Fruit fly (Drosophila melanogaster) whole organism, prepupa: Measurements from ENCODE around the gene Ddc.
A peak's percentile ranks its signal among the peaks of the same experiment; 100 is the strongest.

ENCODE experiments used
- Blimp-1 ChIP-seq: fragments of 200-800 bp; sonication (Bioruptor generic); optimal IDR thresholded peaks from 3 replicates; lab custom pipeline; 2017; ENCODE audit warnings: missing biosample characterization, missing genetic modification characterization, mild to moderate bottlenecking, moderate library complexity, missing genetic modification reagents
- CG10631 ChIP-seq: fragments of 200-800 bp; sonication (Bioruptor generic); optimal IDR thresholded peaks from 2 replicates; lab custom pipeline; 2016; ENCODE audit warnings: missing biosample characterization, missing genetic modification characterization
- CG11294 ChIP-seq: fragments of 200-800 bp; sonication (Bioruptor generic); IDR thresholded peaks from 2 replicates; pipeline ENCODE4 v1.3.6; 2022; ENCODE audit warnings: missing biosample characterization, missing genetic modification characterization
- CG11762 ChIP-seq: fragments of 200-800 bp; sonication (Bioruptor generic); optimal IDR thresholded peaks from 3 replicates; lab custom pipeline; 2016; ENCODE audit warnings: missing biosample characterization, missing genetic modification characterization; ENCODE audit not compliant: insufficient read depth
- CG15336 ChIP-seq: fragments of 200-800 bp; sonication (Bioruptor generic); IDR thresholded peaks from 2 replicates; pipeline ENCODE4 v1.3.6; 2022; ENCODE audit warnings: missing biosample characterization, missing genetic modification characterization
- CG1621 ChIP-seq: fragments of 200-800 bp; sonication (Bioruptor generic); optimal IDR thresholded peaks from 3 replicates; lab custom pipeline; 2018; ENCODE audit warnings: missing biosample characterization, mild to moderate bottlenecking, missing genetic modification characterization
- CG16779 ChIP-seq: fragments of 200-800 bp; sonication (Bioruptor generic); optimal IDR thresholded peaks from 3 replicates; lab custom pipeline; 2017; ENCODE audit warnings: missing biosample characterization, mild to moderate bottlenecking, missing genetic modification characterization
- CG31627 ChIP-seq: fragments of 200-800 bp; sonication (Bioruptor generic); optimal IDR thresholded peaks from 3 replicates; lab custom pipeline; 2016; ENCODE audit warnings: missing biosample characterization, missing genetic modification characterization
- CG32006 ChIP-seq: fragments of 200-800 bp; sonication (Bioruptor generic); optimal IDR thresholded peaks from 3 replicates; lab custom pipeline; 2017; ENCODE audit warnings: missing biosample characterization, mild to moderate bottlenecking, missing genetic modification characterization
- CG4318 ChIP-seq: fragments of 200-800 bp; sonication (Bioruptor generic); optimal IDR thresholded peaks from 3 replicates; lab custom pipeline; 2017; ENCODE audit warnings: missing biosample characterization, mild to moderate bottlenecking, missing genetic modification characterization
- CG6163 ChIP-seq: fragments of 200-800 bp; sonication (Bioruptor generic); IDR thresholded peaks from 3 replicates; pipeline ENCODE4 v1.3.6; 2022; ENCODE audit warnings: missing biosample characterization, missing genetic modification characterization
- CG6276 ChIP-seq: fragments of 200-800 bp; sonication (Bioruptor generic); optimal IDR thresholded peaks from 2 replicates; lab custom pipeline; 2017; ENCODE audit warnings: missing biosample characterization, mild to moderate bottlenecking, missing genetic modification characterization
- CG6808 ChIP-seq: fragments of 200-800 bp; sonication (Bioruptor generic); optimal IDR thresholded peaks from 3 replicates; lab custom pipeline; 2017; ENCODE audit warnings: missing biosample characterization, missing genetic modification characterization, mild to moderate bottlenecking, moderate library complexity, missing genetic modification reagents
- CG6854 ChIP-seq: fragments of 200-800 bp; sonication (Bioruptor generic); optimal IDR thresholded peaks from 2 replicates; lab custom pipeline; 2017; ENCODE audit warnings: missing biosample characterization, mild to moderate bottlenecking, missing genetic modification characterization
- CG7368 ChIP-seq: fragments of 200-800 bp; sonication (Bioruptor generic); optimal IDR thresholded peaks from 3 replicates; lab custom pipeline; 2016; ENCODE audit warnings: missing biosample characterization, missing genetic modification characterization
- CG8119 ChIP-seq: fragments of 200-800 bp; sonication (Bioruptor generic); IDR thresholded peaks from 3 replicates; pipeline ENCODE4 v1.3.6; 2022; ENCODE audit warnings: missing biosample characterization, missing genetic modification characterization
- CG8319 ChIP-seq: fragments of 200-800 bp; sonication (Bioruptor generic); optimal IDR thresholded peaks from 3 replicates; lab custom pipeline; 2016; ENCODE audit warnings: missing biosample characterization, missing genetic modification characterization
- CG8632 ChIP-seq: fragments of 200-800 bp; sonication (Bioruptor generic); optimal IDR thresholded peaks from 3 replicates; lab custom pipeline; 2016; ENCODE audit warnings: missing biosample characterization, missing genetic modification characterization
- Eip75B ChIP-seq: fragments of 200-800 bp; sonication (Bioruptor generic); optimal IDR thresholded peaks from 3 replicates; lab custom pipeline; 2016; ENCODE audit warnings: missing biosample characterization, missing genetic modification characterization
- Eip78C ChIP-seq: fragments of 200-800 bp; sonication (Bioruptor generic); peaks from one replicate; lab custom pipeline; 2016; ENCODE audit warnings: missing biosample characterization, missing genetic modification characterization
- Eip93F ChIP-seq: fragments of 200-800 bp; sonication (Bioruptor generic); optimal IDR thresholded peaks from 2 replicates; lab custom pipeline; 2016; ENCODE audit warnings: missing biosample characterization, mild to moderate bottlenecking, missing genetic modification characterization
- Ets21C ChIP-seq: fragments of 200-800 bp; sonication (Bioruptor generic); optimal IDR thresholded peaks from 3 replicates; lab custom pipeline; 2016; ENCODE audit warnings: missing biosample characterization, missing genetic modification characterization
- Ets96B ChIP-seq: fragments of 200-800 bp; optimal IDR thresholded peaks from 2 replicates; lab custom pipeline; 2019; ENCODE audit warnings: missing biosample characterization, mild to moderate bottlenecking, missing genetic modification characterization, moderate library complexity
- Gug ChIP-seq: fragments of 200-800 bp; sonication (Bioruptor generic); IDR thresholded peaks from 2 replicates; pipeline ENCODE4 v1.3.6; 2022; ENCODE audit warnings: missing biosample characterization, missing genetic modification characterization
- Hr38 ChIP-seq: sonication (Bioruptor generic); optimal IDR thresholded peaks from 2 replicates; lab custom pipeline; 2016; ENCODE audit warnings: missing biosample characterization, missing genetic modification characterization
- Hr39 ChIP-seq: fragments of 200-800 bp; sonication (Bioruptor generic); optimal IDR thresholded peaks from 2 replicates; lab custom pipeline; 2016; ENCODE audit warnings: missing biosample characterization, missing genetic modification characterization
- Met ChIP-seq: fragments of 200-800 bp; sonication (Bioruptor generic); optimal IDR thresholded peaks from 3 replicates; lab custom pipeline; 2016; ENCODE audit warnings: missing biosample characterization, missing genetic modification characterization
- OdsH ChIP-seq: fragments of 200-800 bp; sonication (Bioruptor generic); optimal IDR thresholded peaks from 3 replicates; lab custom pipeline; 2016; ENCODE audit warnings: missing biosample characterization, missing genetic modification characterization
- Smox ChIP-seq: fragments of 200-800 bp; sonication (Bioruptor generic); optimal IDR thresholded peaks from 3 replicates; lab custom pipeline; 2016; ENCODE audit warnings: missing biosample characterization, missing genetic modification characterization
- Sox102F ChIP-seq: fragments of 200-800 bp; sonication (Bioruptor generic); optimal IDR thresholded peaks from 2 replicates; lab custom pipeline; 2016; ENCODE audit warnings: missing biosample characterization, mild to moderate bottlenecking, missing genetic modification characterization
- Sox14 ChIP-seq: fragments of 200-800 bp; sonication (Bioruptor generic); optimal IDR thresholded peaks from 3 replicates; lab custom pipeline; 2016; ENCODE audit warnings: missing biosample characterization, missing genetic modification characterization
- achi ChIP-seq: fragments of 200-800 bp; sonication (Bioruptor generic); optimal IDR thresholded peaks from 3 replicates; lab custom pipeline; 2016; ENCODE audit warnings: missing biosample characterization, missing genetic modification characterization
- dac ChIP-seq: fragments of 200-800 bp; sonication (Bioruptor generic); optimal IDR thresholded peaks from 2 replicates; lab custom pipeline; 2017; ENCODE audit warnings: missing biosample characterization, mild to moderate bottlenecking, missing genetic modification characterization
- dsx ChIP-seq: fragments of 200-800 bp; optimal IDR thresholded peaks from 3 replicates; lab custom pipeline; 2019; ENCODE audit warnings: missing biosample characterization, mild to moderate bottlenecking, missing genetic modification characterization, moderate library complexity; ENCODE audit not compliant: poor library complexity, severe bottlenecking
- eg ChIP-seq: fragments of 200-800 bp; sonication (Bioruptor generic); IDR thresholded peaks from 3 replicates; pipeline ENCODE4 v1.3.6; 2022; ENCODE audit warnings: missing biosample characterization, missing genetic modification characterization
- esn ChIP-seq: fragments of 200-800 bp; sonication (Bioruptor generic); optimal IDR thresholded peaks from 2 replicates; lab custom pipeline; 2016; ENCODE audit warnings: missing biosample characterization, mild to moderate bottlenecking, missing genetic modification characterization, moderate library complexity
- fd59A ChIP-seq: fragments of 200-800 bp; sonication (Bioruptor generic); optimal IDR thresholded peaks from 2 replicates; lab custom pipeline; 2017; ENCODE audit warnings: missing biosample characterization, mild to moderate bottlenecking, missing genetic modification characterization, missing genetic modification reagents
- fd85E ChIP-seq: fragments of 200-800 bp; sonication (Bioruptor generic); optimal IDR thresholded peaks from 3 replicates; lab custom pipeline; 2016; ENCODE audit warnings: missing biosample characterization, missing genetic modification characterization
- fkh ChIP-seq: fragments of 200-800 bp; sonication (Bioruptor generic); optimal IDR thresholded peaks from 3 replicates; lab custom pipeline; 2017; ENCODE audit warnings: missing biosample characterization, mild to moderate bottlenecking, missing genetic modification characterization, moderate library complexity
- lz ChIP-seq: fragments of 200-800 bp; sonication (Bioruptor generic); optimal IDR thresholded peaks from 3 replicates; lab custom pipeline; 2016; ENCODE audit warnings: missing biosample characterization, missing genetic modification characterization
- net ChIP-seq: fragments of 200-800 bp; sonication (Bioruptor generic); optimal IDR thresholded peaks from 3 replicates; lab custom pipeline; 2016; ENCODE audit warnings: missing biosample characterization, missing genetic modification characterization
- pdm3 ChIP-seq: fragments of 200-800 bp; sonication (Bioruptor generic); optimal IDR thresholded peaks from 3 replicates; lab custom pipeline; 2016; ENCODE audit warnings: missing biosample characterization, missing genetic modification characterization
- spab ChIP-seq: fragments of 200-800 bp; sonication (Bioruptor generic); optimal IDR thresholded peaks from 2 replicates; lab custom pipeline; 2017; ENCODE audit warnings: missing biosample characterization, mild to moderate bottlenecking, missing genetic modification characterization, missing genetic modification reagents
- ss ChIP-seq, 2 experiments: fragments of 200-800 bp; sonication (Bioruptor generic); optimal IDR thresholded peaks; 2 replicates in 1 of 2; 3 replicates in 1 of 2; lab custom pipeline; 2017 to 2018; ENCODE audit warnings: mild to moderate bottlenecking in 2 of 2, missing biosample characterization in 2 of 2, missing genetic modification characterization in 2 of 2, moderate library complexity in 1 of 2
- svp ChIP-seq: fragments of 200-800 bp; sonication (Bioruptor generic); peaks from one replicate; lab custom pipeline; 2016; ENCODE audit warnings: missing biosample characterization, missing genetic modification characterization
- topi ChIP-seq: fragments of 200-800 bp; sonication (Bioruptor generic); optimal IDR thresholded peaks from 3 replicates; lab custom pipeline; 2016; ENCODE audit warnings: missing biosample characterization, missing genetic modification characterization

The Ddc gene

DNA sequence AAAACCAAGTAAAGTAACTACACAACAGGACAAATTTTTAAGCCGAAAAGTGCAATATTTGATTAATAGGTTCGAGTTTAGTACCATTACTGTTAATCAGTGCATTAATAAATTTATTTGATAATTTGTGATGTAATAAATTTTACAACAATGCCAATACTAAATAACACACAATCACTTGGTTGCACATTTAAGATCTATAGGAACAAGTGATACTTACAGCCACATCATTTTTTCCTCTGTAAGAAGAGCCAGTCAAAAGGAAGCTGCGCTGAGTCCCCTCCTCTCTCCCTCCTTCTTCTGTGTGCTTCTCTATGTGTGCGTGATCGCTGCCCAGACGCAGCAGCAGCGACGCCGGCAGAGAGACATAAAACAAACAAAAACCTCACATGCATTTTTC is 16.6 kb upstream of the Ddc start (continued):
- peak; percentile 87 for TF ChIP-seq CG6163
- peak; percentile 88 for TF ChIP-seq Eip75B
- peak; percentile 91 for TF ChIP-seq pdm3 (GFP tag; lab: Kevin White, UChicago)
- peak; percentile 95 for TF ChIP-seq CG6808 (GFP tag; lab: Kevin White, UChicago)
- TF ChIP-seq Sox14 (GFP tag; lab: Kevin White, UChicago), result peak; percentile 95
- no peak for TF ChIP-seq fkh
- TF ChIP-seq CG7368 (GFP tag; lab: Kevin White, UChicago), result peak; percentile 90
- peak; percentile 80 for TF ChIP-seq CG32006 (GFP tag; lab: Kevin White, UChicago)
- peak; percentile 56 for TF ChIP-seq fd85E (GFP tag; lab: Kevin White, UChicago)
- peak; percentile 95 for TF ChIP-seq CG10631
- TF ChIP-seq topi (GFP tag; lab: Kevin White, UChicago), result peak; percentile 94
- TF ChIP-seq CG4318 (GFP tag; lab: Kevin White, UChicago), result peak; percentile 64
- peak; percentile 87 for TF ChIP-seq net
- TF ChIP-seq Eip78C (GFP tag; lab: Kevin White, UChicago), result peak; percentile 99
- peak; percentile 51 for TF ChIP-seq dac (GFP tag; lab: Kevin White, UChicago)
- TF ChIP-seq CG6854, result peak; percentile 84
- TF ChIP-seq Ets96B (tag; lab: Kevin White, UChicago), result peak; percentile 97
- TF ChIP-seq CG31627 (GFP tag; lab: Kevin White, UChicago), result peak; percentile 93
- TF ChIP-seq OdsH (GFP tag; lab: Kevin White, UChicago), result peak; percentile 95
- TF ChIP-seq spab (GFP tag; lab: Kevin White, UChicago), result peak; percentile 96
- TF ChIP-seq lz (GFP tag; lab: Kevin White, UChicago), result peak; percentile 94
- TF ChIP-seq CG11294 (GFP tag; lab: Robert Waterston, UW), result no peak
- peak; percentile 47 for TF ChIP-seq CG6276 (GFP tag; lab: Kevin White, UChicago)
- peak; percentile 97 for TF ChIP-seq svp (GFP tag; lab: Kevin White, UChicago)
- TF ChIP-seq fd59A (GFP tag; lab: Kevin White, UChicago), result peak; percentile 96
- TF ChIP-seq Sox102F (GFP tag; lab: Kevin White, UChicago), result peak; percentile 91
- TF ChIP-seq Smox (GFP tag; lab: Kevin White, UChicago), result peak; percentile 93

- TF ChIP-seq CG7368 (GFP tag; lab: Kevin White, UChicago) (peak; percentile 61), Met (GFP tag; lab: Kevin White, UChicago) (peak; percentile 91), CG6854 (no peak), eg (no peak), CG8119 (GFP tag; lab: Robert Waterston, UW) (peak; percentile 58; the same call in 2 of the 3 replicates), Gug (GFP tag; lab: Robert Waterston, UW) (no peak), esn (GFP tag; lab: Kevin White, UChicago) (peak; percentile 91), CG6276 (GFP tag; lab: Kevin White, UChicago) (no peak), CG8319 (GFP tag; lab: Kevin White, UChicago) (peak; percentile 55), CG10631 (peak; percentile 85), CG15336 (GFP tag; lab: Robert Waterston, UW) (no peak), spab (GFP tag; lab: Kevin White, UChicago) (peak; percentile 74), Hr39 (GFP tag; lab: Kevin White, UChicago) (peak; percentile 83), ss (GFP tag; optimal IDR thresholded peaks at IDR 0.05; lab: Kevin White, UChicago) (peak; percentile 32 to 57), fd59A (GFP tag; lab: Kevin White, UChicago) (peak; percentile 74), CG11294 (GFP tag; lab: Robert Waterston, UW) (no peak), CG31627 (GFP tag; lab: Kevin White, UChicago) (peak; percentile 88), Blimp-1 (no peak), dsx (GFP tag; lab: Kevin White, UChicago) (peak; percentile 76), CG11762 (peak; percentile 75), net (peak; percentile 64), CG8632 (GFP tag; lab: Kevin White, UChicago) (peak; percentile 85), Eip93F (GFP tag; lab: Kevin White, UChicago) (peak; percentile 50), Ets21C (GFP tag; lab: Kevin White, UChicago) (peak; percentile 80), CG4318 (GFP tag; lab: Kevin White, UChicago) (peak; percentile 46), pdm3 (GFP tag; lab: Kevin White, UChicago) (peak; percentile 85), CG6163 (peak; percentile 72), CG1621 (peak; percentile 80), lz (GFP tag; lab: Kevin White, UChicago) (peak; percentile 87), Hr38 (no peak), CG16779 (tag; lab: Kevin White, UChicago) (peak; percentile 71), Ets96B (tag; lab: Kevin White, UChicago) (peak; percentile 94), topi (GFP tag; lab: Kevin White, UChicago) (peak; percentile 90), achi (GFP tag; lab: Kevin White, UChicago) (peak; percentile 86)
Measured at dm6 chr2L:19135955-19136677, 16.0 kb upstream of the Ddc start.
